Worm (Caenorhabditis elegans): ENCODE data around the gene clec-210.

DNA sequence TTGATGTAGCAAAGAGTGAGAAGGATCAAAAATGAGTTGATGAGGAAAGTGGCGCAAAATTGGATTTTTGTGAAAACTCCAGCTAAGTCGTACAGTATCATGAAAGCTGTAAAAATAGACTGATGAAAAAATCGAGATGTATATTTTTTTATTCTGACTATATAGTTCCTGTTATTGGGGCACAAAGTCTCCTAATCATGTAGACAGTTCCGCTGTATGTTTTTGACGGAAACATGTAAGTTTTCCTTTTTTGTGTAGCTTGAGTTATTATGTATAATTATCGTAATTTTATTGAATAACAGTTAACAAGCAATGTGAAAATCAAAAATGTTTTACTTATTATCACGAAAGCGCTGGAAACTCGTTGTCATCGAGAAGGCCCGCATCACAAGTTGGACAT is 10.7 kb upstream of the clec-210 start, which contains the start of gene str-68:
- TF ChIP-seq madf-9 (GFP tag; conservative IDR thresholded peaks at IDR 0.05) (no peak), fkh-10 (GFP tag; optimal IDR thresholded peaks at IDR 0.05) (no peak), ZK546.5 (tag; optimal IDR thresholded peaks at IDR 0.05) (no peak), ztf-11 (tag; optimal IDR thresholded peaks at IDR 0.05) (no peak), zfp-3 (GFP tag; conservative IDR thresholded peaks at IDR 0.05) (no peak), unc-130 (GFP tag; optimal IDR thresholded peaks at IDR 0.05) (no peak), dpl-1 (GFP tag; optimal IDR thresholded peaks at IDR 0.05) (no peak), nhr-11 (tag; optimal IDR thresholded peaks at IDR 0.05) (no peak), mdl-1 (tag; optimal IDR thresholded peaks at IDR 0.05) (no peak), lin-39 (tag; optimal IDR thresholded peaks at IDR 0.05) (no peak), snpc-1.2 (GFP tag; IDR thresholded peaks at IDR 0.05) (no peak)
